Worm (Caenorhabditis elegans) whole organism, midembryonic: Measurements from ENCODE around the gene nlp-36.

Experiments used
- T22C8.4 ChIP-seq: fragments of 200-800 bp; sonication (Bioruptor generic); IDR thresholded peaks from 2 replicates; pipeline ENCODE4 v1.3.6; 2022; ENCODE audit warnings: missing genetic modification characterization, missing compliant biosample characterization
- cog-1 ChIP-seq: sonication (generic microtip); optimal IDR thresholded peaks from 2 replicates; lab custom pipeline; 2016; ENCODE audit warnings: missing genetic modification characterization, missing compliant biosample characterization
- flt-1 ChIP-seq: fragments of 200-800 bp; sonication (Bioruptor generic); IDR thresholded peaks from 2 replicates; pipeline ENCODE4 v1.3.6; 2022; ENCODE audit warnings: missing genetic modification characterization, missing compliant biosample characterization
- klf-2 ChIP-seq: fragments of 200-800 bp; sonication (Bioruptor generic); conservative IDR thresholded peaks from 2 replicates; pipeline ENCODE4 v1.3.6; 2022; ENCODE audit warnings: missing genetic modification reagents, missing genetic modification characterization, missing compliant biosample characterization
- med-1 ChIP-seq: sonication (generic microtip); optimal IDR thresholded peaks from 2 replicates; lab custom pipeline; 2017; ENCODE audit warnings: missing genetic modification characterization, mild to moderate bottlenecking, missing compliant biosample characterization, antibody characterized with exemption, missing genetic modification reagents; ENCODE audit not compliant: insufficient read depth
- ref-1 ChIP-seq: fragments of 200-800 bp; sonication (Bioruptor generic); conservative IDR thresholded peaks from 2 replicates; pipeline ENCODE4 v1.3.6; 2022; ENCODE audit warnings: missing genetic modification reagents, missing genetic modification characterization, missing compliant biosample characterization
- tab-1 ChIP-seq: fragments of 200-800 bp; sonication (Bioruptor generic); IDR thresholded peaks from 2 replicates; pipeline ENCODE4 v1.3.6; 2022; ENCODE audit warnings: missing genetic modification characterization, missing compliant biosample characterization
- ztf-23 ChIP-seq: fragments of 200-800 bp; sonication (Bioruptor generic); IDR thresholded peaks from 2 replicates; pipeline ENCODE4 v1.3.6; 2022; ENCODE audit warnings: missing genetic modification reagents, missing genetic modification characterization, missing compliant biosample characterization
- ztf-29 ChIP-seq: fragments of 200-800 bp; sonication (Bioruptor generic); IDR thresholded peaks from 2 replicates; pipeline ENCODE4 v1.3.6; 2022; ENCODE audit warnings: missing genetic modification reagents, missing genetic modification characterization, missing compliant biosample characterization

DNA sequence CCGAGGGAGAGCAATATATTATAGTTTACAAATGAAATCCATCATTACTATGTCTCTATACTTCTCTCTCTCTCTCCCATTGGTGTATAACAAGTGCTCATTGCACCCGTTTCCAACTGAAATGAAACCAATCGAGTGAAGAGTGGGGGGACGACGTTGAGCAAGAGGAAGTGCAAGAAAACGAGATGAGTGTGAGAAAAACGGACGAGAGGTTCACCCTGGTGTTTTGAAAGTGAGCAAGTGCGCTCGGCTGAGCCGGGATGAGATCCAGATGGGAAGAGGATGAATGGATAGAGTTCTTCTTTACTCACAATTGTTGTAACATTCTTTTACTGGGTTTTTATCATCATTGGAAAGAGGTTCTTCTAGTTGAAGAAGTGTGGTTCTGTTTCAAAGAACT is 4.8 kb upstream of the nlp-36 start:
- TF ChIP-seq tab-1 (GFP tag; lab: Robert Waterston, UW): no peak
- TF ChIP-seq klf-2 (GFP tag; lab: Robert Waterston, UW): no peak
- no peak for TF ChIP-seq ref-1 (GFP tag; lab: Robert Waterston, UW)
- no peak for TF ChIP-seq cog-1 (tag; lab: Kevin White, UChicago)
- TF ChIP-seq T22C8.4 (GFP tag; lab: Robert Waterston, UW): no peak
- TF ChIP-seq flt-1: no peak
- no peak for TF ChIP-seq ztf-29 (GFP tag; lab: Robert Waterston, UW)
- no peak for TF ChIP-seq ztf-23
- TF ChIP-seq med-1: no peak
